Fruit fly (Drosophila melanogaster) S2 (cell line): ENCODE results near the gene spirit.

ENCODE experiments used
- CG8478 ChIP-seq: fragments of >200 bp; optimal IDR thresholded peaks from 2 replicates; lab custom pipeline; 2018
- CTCF ChIP-seq, 2 experiments: fragments of >200 bp; optimal IDR thresholded peaks; 2 replicates each; lab custom pipeline; 2018

Gene spirit

dm6 chrX:8574672-8575350 is 1.4 kb upstream of the spirit start:
- no peak for TF ChIP-seq CTCF (optimal IDR thresholded peaks at IDR 0.05; lab: Kevin White, UChicago)

dm6 chrX:8573744-8574484 is 521 bp upstream of the spirit start, which contains the start of gene CG12065:
CG12065 (plus strand) TSS chrX:8574306.
- TF ChIP-seq CTCF (optimal IDR thresholded peaks at IDR 0.05; lab: Kevin White, UChicago), result peak in 1 of 2 experiments; percentile 8
- TF ChIP-seq CG8478 (lab: Kevin White, UChicago), result no peak

- TF ChIP-seq CG8478 (lab: Kevin White, UChicago) (no peak), CTCF (optimal IDR thresholded peaks at IDR 0.05; lab: Kevin White, UChicago) (no peak)
Measured at dm6 chrX:8571936-8572335, 1.5 kb downstream of the spirit start.

dm6 chrX:8570848-8571247 is 2.5 kb downstream of the spirit start, which contains the start of gene CG12111:
CG12111 (minus strand) TSS chrX:8570948.
- no peak for TF ChIP-seq CG8478 (lab: Kevin White, UChicago)
- no peak for TF ChIP-seq CTCF (optimal IDR thresholded peaks at IDR 0.05; lab: Kevin White, UChicago)

dm6 chrX:8569639-8570038 is 3.8 kb downstream of the spirit start:
- no peak for TF ChIP-seq CG8478 (lab: Kevin White, UChicago)
- no peak for TF ChIP-seq CTCF (optimal IDR thresholded peaks at IDR 0.05; lab: Kevin White, UChicago)

- TF ChIP-seq CG8478 (lab: Kevin White, UChicago), result no peak
- no peak for TF ChIP-seq CTCF (optimal IDR thresholded peaks at IDR 0.05; lab: Kevin White, UChicago)
Measured at dm6 chrX:8569038-8569437, 4.4 kb downstream of the spirit start.

dm6 chrX:8561404-8562397 is 11.7 kb downstream of the spirit start:
- TF ChIP-seq CTCF (optimal IDR thresholded peaks at IDR 0.05; lab: Kevin White, UChicago) (no peak), CG8478 (lab: Kevin White, UChicago) (no peak)

- peak; percentile 44 to 51 for TF ChIP-seq CTCF (optimal IDR thresholded peaks at IDR 0.05; lab: Kevin White, UChicago)
- no peak for TF ChIP-seq CG8478 (lab: Kevin White, UChicago)
Measured at dm6 chrX:8560087-8560999, 13.1 kb downstream of the spirit start, which contains the start of the genes CG12112 and Trf4-1. CG12112 (minus strand) TSS chrX:8560192. Trf4-1 (plus strand) TSS chrX:8560322.

- TF ChIP-seq CG8478 (lab: Kevin White, UChicago), result no peak
- TF ChIP-seq CTCF (optimal IDR thresholded peaks at IDR 0.05; lab: Kevin White, UChicago), result no peak
Measured at dm6 chrX:8558762-8559172, 14.6 kb downstream of the spirit start, which contains the start of gene IntS4. IntS4 (minus strand) TSS chrX:8558781.

- TF ChIP-seq CTCF (optimal IDR thresholded peaks at IDR 0.05; lab: Kevin White, UChicago), result peak in 1 of 2 experiments; percentile 12
- TF ChIP-seq CG8478 (lab: Kevin White, UChicago), result no peak
Measured at dm6 chrX:8554303-8554702, 19.1 kb downstream of the spirit start.

- TF ChIP-seq CTCF (optimal IDR thresholded peaks at IDR 0.05; lab: Kevin White, UChicago), result no peak
- no peak for TF ChIP-seq CG8478 (lab: Kevin White, UChicago)
Measured at dm6 chrX:8542728-8543127, 30.7 kb downstream of the spirit start.

dm6 chrX:8541985-8542384 is 31.4 kb downstream of the spirit start:
- TF ChIP-seq CG8478 (lab: Kevin White, UChicago), result no peak
- no peak for TF ChIP-seq CTCF (optimal IDR thresholded peaks at IDR 0.05; lab: Kevin White, UChicago)

- TF ChIP-seq CTCF (optimal IDR thresholded peaks at IDR 0.05; lab: Kevin White, UChicago) (no peak), CG8478 (lab: Kevin White, UChicago) (no peak)
Measured at dm6 chrX:8538993-8539392, 34.4 kb downstream of the spirit start.
